Worm (Caenorhabditis elegans) whole organism, L4 larva: ENCODE data around the gene rfp-1.

ENCODE experiments used
- D1046.2 ChIP-seq: fragments of 200-800 bp; sonication (Bioruptor generic); IDR thresholded peaks from 2 replicates; pipeline ENCODE4 v1.3.6; 2022; ENCODE audit warnings: missing genetic modification characterization, missing compliant biosample characterization
- Y5F2A.4 ChIP-seq: fragments of 200-800 bp; sonication (Bioruptor generic); optimal IDR thresholded peaks from 2 replicates; lab custom pipeline; 2018; ENCODE audit warnings: mild to moderate bottlenecking, missing genetic modification characterization, missing compliant biosample characterization
- ceh-82 ChIP-seq: sonication (generic microtip); optimal IDR thresholded peaks from 2 replicates; lab custom pipeline; 2017; ENCODE audit warnings: missing biosample characterization, missing genetic modification characterization
- dmd-8 ChIP-seq: fragments of 200-800 bp; sonication (Bioruptor generic); IDR thresholded peaks from 2 replicates; pipeline ENCODE4 v1.3.6; 2022; ENCODE audit warnings: missing genetic modification characterization, missing compliant biosample characterization
- fkh-10 ChIP-seq: fragments of 150-350 bp; optimal IDR thresholded peaks from 2 replicates; lab custom pipeline; 2014; ENCODE audit warnings: missing biosample characterization, missing genetic modification reagents, missing genetic modification characterization
- madf-5 ChIP-seq, 2 experiments: fragments of 200-800 bp; sonication (Bioruptor generic); IDR thresholded peaks; 2 replicates each; pipeline ENCODE4 v1.3.6; 2022; ENCODE audit warnings: missing compliant biosample characterization in 2 of 2, missing genetic modification characterization in 2 of 2
- nhr-102 ChIP-seq: sonication (generic microtip); optimal IDR thresholded peaks from 2 replicates; lab custom pipeline; 2016; ENCODE audit warnings: mild to moderate bottlenecking, missing genetic modification characterization, moderate library complexity, missing compliant biosample characterization
- nhr-111 ChIP-seq: fragments of 200-800 bp; sonication (Bioruptor generic); optimal IDR thresholded peaks from 2 replicates; lab custom pipeline; 2018; ENCODE audit warnings: mild to moderate bottlenecking, missing genetic modification characterization, missing compliant biosample characterization
- snpc-4 ChIP-seq: fragments of 150-350 bp; optimal IDR thresholded peaks from 2 replicates; lab custom pipeline; 2014; ENCODE audit warnings: missing biosample characterization, missing genetic modification characterization

DNA sequence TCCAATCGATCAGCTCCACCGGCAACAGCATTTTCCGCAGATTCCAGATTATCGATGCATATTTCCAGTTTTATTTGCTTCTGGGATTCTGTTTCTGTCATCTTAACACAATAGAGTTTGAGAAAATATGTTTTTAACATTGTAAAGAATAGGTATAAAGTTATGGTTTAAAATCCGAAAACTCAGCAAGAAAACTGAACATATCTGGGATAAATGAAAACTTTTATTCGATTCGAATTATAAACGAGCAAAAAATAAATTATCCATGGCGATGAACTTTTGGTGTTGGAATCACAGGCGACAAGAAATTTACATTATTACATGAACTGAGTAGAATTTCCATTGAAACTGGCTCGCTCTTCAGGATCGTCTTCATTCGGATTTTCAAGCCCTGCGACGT, 45.1 kb downstream of the rfp-1 start, which contains the start of gene cutc-1:
- TF ChIP-seq fkh-10 (GFP tag; lab: Kevin White, UChicago) (no peak), madf-5 (GFP tag; IDR thresholded peaks at IDR 0.05; lab: Robert Waterston, UW) (no peak), ceh-82 (tag; lab: Kevin White, UChicago) (no peak), nhr-102 (tag; lab: Kevin White, UChicago) (no peak), Y5F2A.4 (GFP tag; lab: Kevin White, UChicago) (no peak), nhr-111 (no peak), D1046.2 (GFP tag; lab: Robert Waterston, UW) (no peak), snpc-4 (tag; lab: Kevin White, UChicago) (no peak), dmd-8 (GFP tag; lab: Robert Waterston, UW) (no peak)
